Fruit fly (Drosophila melanogaster) whole organism, embryonic: ENCODE measurements around the gene CG11865.

Experiments
- Blimp-1 ChIP-seq: fragments of 200-800 bp; sonication (Bioruptor generic); optimal IDR thresholded peaks from 3 replicates; lab custom pipeline; 2018; ENCODE audit warnings: missing biosample characterization, missing genetic modification characterization, mild to moderate bottlenecking, moderate library complexity, missing genetic modification reagents
- CG10209 ChIP-seq: fragments of 200-800 bp; sonication (Bioruptor generic); optimal IDR thresholded peaks from 3 replicates; lab custom pipeline; 2017; ENCODE audit warnings: missing biosample characterization, mild to moderate bottlenecking, missing genetic modification characterization, missing genetic modification reagents
- CG10959 ChIP-seq: fragments of 200-800 bp; sonication (Bioruptor generic); IDR thresholded peaks from 2 replicates; pipeline ENCODE4 v1.3.6; 2022; ENCODE audit warnings: missing biosample characterization, missing genetic modification characterization
- CG11456 ChIP-seq: fragments of 200-800 bp; sonication (Bioruptor generic); IDR thresholded peaks from 3 replicates; pipeline ENCODE4 v1.3.6; 2022; ENCODE audit warnings: missing biosample characterization, missing genetic modification characterization
- CG11560 ChIP-seq: fragments of 200-800 bp; sonication (Bioruptor generic); IDR thresholded peaks from 3 replicates; pipeline ENCODE4 v1.3.6; 2022; ENCODE audit warnings: missing biosample characterization, missing genetic modification characterization
- CG11695 ChIP-seq: fragments of 200-800 bp; sonication (Bioruptor generic); IDR thresholded peaks from 3 replicates; pipeline ENCODE4 v1.3.6; 2022; ENCODE audit warnings: missing biosample characterization, missing genetic modification characterization
- CG11696 ChIP-seq: fragments of 200-800 bp; sonication (Bioruptor generic); IDR thresholded peaks from 2 replicates; pipeline ENCODE4 v1.3.6; 2022; ENCODE audit warnings: missing biosample characterization, missing genetic modification characterization
- CG12942 ChIP-seq: fragments of 200-800 bp; sonication (Bioruptor generic); optimal IDR thresholded peaks from 3 replicates; lab custom pipeline; 2016; ENCODE audit warnings: missing biosample characterization, missing genetic modification characterization
- CG13894 ChIP-seq: fragments of 200-800 bp; sonication (Bioruptor generic); optimal IDR thresholded peaks from 3 replicates; lab custom pipeline; 2018; ENCODE audit warnings: missing biosample characterization, mild to moderate bottlenecking, missing genetic modification characterization, moderate library complexity
- CG17912 ChIP-seq: fragments of 200-800 bp; sonication (Bioruptor generic); optimal IDR thresholded peaks from 2 replicates; lab custom pipeline; 2018; ENCODE audit warnings: missing biosample characterization, mild to moderate bottlenecking, missing genetic modification characterization
- CG2678 ChIP-seq: fragments of 200-800 bp; sonication (Bioruptor generic); optimal IDR thresholded peaks from 3 replicates; lab custom pipeline; 2019; ENCODE audit warnings: missing biosample characterization, mild to moderate bottlenecking, missing genetic modification characterization, moderate library complexity
- CG3163 ChIP-seq: fragments of 200-800 bp; sonication (Bioruptor generic); optimal IDR thresholded peaks from 3 replicates; lab custom pipeline; 2016; ENCODE audit warnings: missing biosample characterization, missing genetic modification characterization
- CG3726 ChIP-seq: fragments of 200-800 bp; sonication (Bioruptor generic); IDR thresholded peaks from 3 replicates; pipeline ENCODE4, ENCODE4 v1.3.6; 2022; ENCODE audit warnings: missing biosample characterization, missing genetic modification characterization
- CG4360 ChIP-seq: fragments of 200-800 bp; sonication (Bioruptor generic); IDR thresholded peaks from 2 replicates; pipeline ENCODE4 v1.3.6; 2022; ENCODE audit warnings: missing biosample characterization, missing genetic modification characterization
- CG5245 ChIP-seq: fragments of 200-800 bp; sonication (Bioruptor generic); optimal IDR thresholded peaks from 3 replicates; lab custom pipeline; 2016; ENCODE audit warnings: missing biosample characterization, missing genetic modification characterization
- CG7372 ChIP-seq: fragments of 200-800 bp; sonication (Bioruptor generic); IDR thresholded peaks from 2 replicates; pipeline ENCODE4 v1.3.6; 2022; ENCODE audit warnings: missing biosample characterization, missing genetic modification characterization
- CG8944 ChIP-seq: fragments of 200-800 bp; sonication (Bioruptor generic); optimal IDR thresholded peaks from 3 replicates; lab custom pipeline; 2016; ENCODE audit warnings: missing biosample characterization, missing genetic modification characterization
- CG9609 ChIP-seq: fragments of 200-800 bp; sonication (Bioruptor generic); optimal IDR thresholded peaks from 3 replicates; lab custom pipeline; 2016; ENCODE audit warnings: missing biosample characterization, missing genetic modification characterization
- CTCF ChIP-seq: fragments of 200-800 bp; sonication (Bioruptor generic); optimal IDR thresholded peaks from 2 replicates; lab custom pipeline; 2017; ENCODE audit warnings: missing biosample characterization, mild to moderate bottlenecking, missing genetic modification characterization, moderate library complexity
- Chrac-16 ChIP-seq: fragments of 200-800 bp; sonication (Bioruptor generic); optimal IDR thresholded peaks from 3 replicates; lab custom pipeline; 2016; ENCODE audit warnings: missing biosample characterization, missing genetic modification characterization
- CoRest ChIP-seq: fragments of 200-800 bp; sonication (Bioruptor generic); optimal IDR thresholded peaks from 3 replicates; lab custom pipeline; 2018; ENCODE audit warnings: missing biosample characterization, mild to moderate bottlenecking, missing genetic modification characterization, moderate library complexity
- Dip2 ChIP-seq: fragments of 200-800 bp; sonication (Bioruptor generic); IDR thresholded peaks from 2 replicates; pipeline ENCODE4 v1.3.6; 2022; ENCODE audit warnings: missing biosample characterization, missing genetic modification characterization
- Dp ChIP-seq: fragments of 200-800 bp; sonication (Bioruptor generic); optimal IDR thresholded peaks from 2 replicates; lab custom pipeline; 2018; ENCODE audit warnings: missing biosample characterization, mild to moderate bottlenecking, missing genetic modification characterization, moderate library complexity
- E2f2 ChIP-seq: fragments of 200-800 bp; sonication (Bioruptor generic); IDR thresholded peaks from 2 replicates; pipeline ENCODE4 v1.3.6; 2022; ENCODE audit warnings: missing biosample characterization, missing genetic modification characterization
- Ets65A ChIP-seq: fragments of 200-800 bp; sonication (Bioruptor generic); peaks from one replicate; lab custom pipeline; 2016; ENCODE audit warnings: missing biosample characterization, missing genetic modification characterization
- Fer3 ChIP-seq: fragments of 200-800 bp; sonication (Bioruptor generic); optimal IDR thresholded peaks from 2 replicates; lab custom pipeline; 2018; ENCODE audit warnings: missing biosample characterization, mild to moderate bottlenecking, missing genetic modification characterization, moderate library complexity
- H2.0 ChIP-seq: fragments of 200-800 bp; sonication (Bioruptor generic); IDR thresholded peaks from 2 replicates; pipeline ENCODE4 v1.3.6; 2022; ENCODE audit warnings: missing biosample characterization, missing genetic modification characterization
- HLH54F ChIP-seq: fragments of 200-800 bp; sonication (Bioruptor generic); optimal IDR thresholded peaks from 3 replicates; lab custom pipeline; 2016; ENCODE audit warnings: missing biosample characterization, missing genetic modification characterization
- HmgD ChIP-seq: fragments of 200-800 bp; sonication (Bioruptor generic); optimal IDR thresholded peaks from 3 replicates; lab custom pipeline; 2016; ENCODE audit warnings: missing biosample characterization, missing genetic modification characterization
- Lhr ChIP-seq: fragments of 200-800 bp; sonication (Bioruptor generic); optimal IDR thresholded peaks from 3 replicates; lab custom pipeline; 2017; ENCODE audit warnings: mild to moderate bottlenecking, missing biosample characterization, missing genetic modification reagents, missing genetic modification characterization
- Oaz ChIP-seq: fragments of 200-800 bp; sonication (Bioruptor generic); IDR thresholded peaks from 2 replicates; pipeline ENCODE4 v1.3.6; 2022; ENCODE audit warnings: missing biosample characterization, missing genetic modification characterization
- Ptx1 ChIP-seq: fragments of 200-800 bp; sonication (Bioruptor generic); IDR thresholded peaks from 2 replicates; pipeline ENCODE4 v1.3.6; 2022; ENCODE audit warnings: missing biosample characterization, missing genetic modification characterization
- Stat92E ChIP-seq, 3 experiments: fragments of >200 bp in 2 of 3; fragments of 200-800 bp in 1 of 3; sonication (Bioruptor generic) in 1 of 3; optimal IDR thresholded peaks; 2 replicates each; lab custom pipeline; 2017 to 2019; ENCODE audit warnings: missing biosample characterization in 3 of 3, missing genetic modification characterization in 3 of 3, mild to moderate bottlenecking in 1 of 3, moderate library complexity in 1 of 3
- Taf1 ChIP-seq: fragments of 200-800 bp; sonication (Bioruptor generic); IDR thresholded peaks from 2 replicates; pipeline ENCODE4 v1.3.6; 2022; ENCODE audit warnings: missing biosample characterization, missing genetic modification characterization
- Xrp1 ChIP-seq: fragments of 200-800 bp; sonication (Bioruptor generic); IDR thresholded peaks from 2 replicates; pipeline ENCODE4 v1.3.6; 2022; ENCODE audit warnings: missing biosample characterization, missing genetic modification characterization
- bab2 ChIP-seq: fragments of 200-800 bp; sonication (Bioruptor generic); optimal IDR thresholded peaks from 2 replicates; lab custom pipeline; 2016; ENCODE audit warnings: missing biosample characterization, missing genetic modification characterization
- chinmo ChIP-seq: fragments of 200-800 bp; sonication (Bioruptor generic); IDR thresholded peaks from 4 replicates; pipeline ENCODE4 v1.3.6; 2022; ENCODE audit warnings: missing biosample characterization, missing genetic modification characterization; ENCODE audit not compliant: partially characterized antibody
- crp ChIP-seq, 2 experiments: fragments of 200-800 bp; sonication (Bioruptor generic); optimal IDR thresholded peaks; 2 replicates in 1 of 2; 3 replicates in 1 of 2; lab custom pipeline; 2017; ENCODE audit warnings: missing biosample characterization in 2 of 2, missing genetic modification characterization in 2 of 2, mild to moderate bottlenecking in 1 of 2, moderate library complexity in 1 of 2
- dpn ChIP-seq, 2 experiments: fragments of 200-800 bp; sonication (Bioruptor generic); optimal IDR thresholded peaks; 3 replicates each; lab custom pipeline; 2016; ENCODE audit warnings: missing biosample characterization in 2 of 2, missing genetic modification characterization in 2 of 2
- dysf ChIP-seq: fragments of 200-800 bp; sonication (Bioruptor generic); IDR thresholded peaks from 3 replicates; pipeline ENCODE4 v1.3.6; 2022; ENCODE audit warnings: missing biosample characterization, missing genetic modification characterization
- en ChIP-seq: fragments of 200-800 bp; sonication (Bioruptor generic); optimal IDR thresholded peaks from 2 replicates; lab custom pipeline; 2016; ENCODE audit warnings: missing biosample characterization, missing genetic modification characterization
- fru ChIP-seq: fragments of >200 bp; optimal IDR thresholded peaks from 2 replicates; lab custom pipeline; 2017
- ken ChIP-seq: fragments of 200-800 bp; sonication (Bioruptor generic); IDR thresholded peaks from 3 replicates; pipeline ENCODE4 v1.3.6; 2022; ENCODE audit warnings: missing biosample characterization, missing genetic modification characterization
- mam ChIP-seq: fragments of 200-800 bp; sonication (Bioruptor generic); optimal IDR thresholded peaks from 3 replicates; lab custom pipeline; 2016; ENCODE audit warnings: missing biosample characterization, missing genetic modification characterization
- prd ChIP-seq, 3 experiments: fragments of >200 bp in 2 of 3; fragments of 200-800 bp in 1 of 3; sonication (Bioruptor generic) in 1 of 3; optimal IDR thresholded peaks in 2 of 3; IDR thresholded peaks in 1 of 3; 2 replicates in 2 of 3; 3 replicates in 1 of 3; pipeline versions ENCODE4 v1.3.6 to Lab custom; 2017 to 2022; ENCODE audit warnings: missing biosample characterization in 1 of 3, missing genetic modification characterization in 1 of 3
- sens ChIP-seq: fragments of 200-800 bp; sonication (Bioruptor generic); peaks from one replicate; lab custom pipeline; 2016; ENCODE audit warnings: missing biosample characterization, missing genetic modification characterization
- stwl ChIP-seq: fragments of 200-800 bp; sonication (Bioruptor generic); optimal IDR thresholded peaks from 3 replicates; lab custom pipeline; 2018; ENCODE audit warnings: missing biosample characterization, mild to moderate bottlenecking, missing genetic modification characterization, moderate library complexity
- vnd ChIP-seq: fragments of 200-800 bp; sonication (Bioruptor generic); IDR thresholded peaks from 3 replicates; pipeline ENCODE4 v1.3.6; 2022; ENCODE audit warnings: missing biosample characterization, missing genetic modification characterization; ENCODE audit not compliant: partially characterized antibody

Gene CG11865

dm6 chr2L:15629596-15630168 lies 12.9 kb downstream of the CG11865 start, which contains the start of gene CG18480 (continued):
- TF ChIP-seq H2.0 (GFP tag; lab: Robert Waterston, UW) (no peak), CoRest (tag; lab: Kevin White, UChicago) (peak; percentile 27), CG11456 (GFP tag; lab: Robert Waterston, UW) (peak; percentile 73; the same call in 2 of the 3 replicates), fru (no peak), CG17912 (no peak), HmgD (no peak), E2f2 (GFP tag; lab: Robert Waterston, UW) (0 out of 2 replicates have a peak, but pooled peaks have one; percentile 34), crp (GFP tag; optimal IDR thresholded peaks at IDR 0.05; lab: Kevin White, UChicago) (peak in 1 of 2 experiments; percentile 25), HLH54F (GFP tag; lab: Kevin White, UChicago) (peak; percentile 42), vnd (GFP tag; lab: Robert Waterston, UW) (no peak), ken (peak; percentile 47; the same call in 1 of the 3 replicates), CG11560 (tag; lab: Robert Waterston, UW) (no peak), Fer3 (peak; percentile 42), CG11696 (GFP tag; lab: Robert Waterston, UW) (0 out of 2 replicates have a peak, but pooled peaks have one; percentile 16), dysf (peak; percentile 27; the same call in 1 of the 3 replicates), prd (optimal IDR thresholded peaks at IDR 0.05; lab: Kevin White, UChicago) (no peak), prd (GFP tag; IDR thresholded peaks at IDR 0.05; lab: Robert Waterston, UW) (peak; percentile 32; the same call in 1 of the 3 replicates), Dp (GFP tag; lab: Kevin White, UChicago) (no peak)

dm6 chr2L:15641668-15642067 lies 24.9 kb downstream of the CG11865 start:
- TF ChIP-seq CG3163 (GFP tag; lab: Kevin White, UChicago) (no peak), Ets65A (GFP tag; lab: Kevin White, UChicago) (peak; percentile 91)

dm6 chr2L:15643791-15644190 lies 27.0 kb downstream of the CG11865 start:
- TF ChIP-seq CG5245 (GFP tag; lab: Kevin White, UChicago) = peak; percentile 20
- peak; percentile 23 for TF ChIP-seq en
- no peak for TF ChIP-seq Blimp-1
- TF ChIP-seq CG7372 (GFP tag; lab: Robert Waterston, UW) = 0 out of 2 replicates have a peak, but pooled peaks have one; percentile 18
- 0 out of 3 replicates have a peak, but pooled peaks have one; percentile 29 for TF ChIP-seq CG3726 (GFP tag; lab: Robert Waterston, UW)
- TF ChIP-seq CG8944 (GFP tag; lab: Kevin White, UChicago) = peak; percentile 24
- TF ChIP-seq stwl (tag; lab: Kevin White, UChicago) = peak; percentile 64
- TF ChIP-seq fru = no peak
- peak; percentile 64 for TF ChIP-seq sens
- TF ChIP-seq chinmo = 0 out of 4 replicates have a peak, but pooled peaks have one; percentile 45
- TF ChIP-seq Dip2 (GFP tag; lab: Robert Waterston, UW) = peak; percentile 90
- no peak for TF ChIP-seq CG10209 (GFP tag; lab: Kevin White, UChicago)
- TF ChIP-seq Lhr (GFP tag; lab: Kevin White, UChicago) = peak; percentile 15
- no peak for TF ChIP-seq CG11695 (GFP tag; lab: Robert Waterston, UW)
- TF ChIP-seq CG4360 (GFP tag; lab: Robert Waterston, UW) = no peak
- peak; percentile 13 for TF ChIP-seq bab2
- TF ChIP-seq Chrac-16 = peak; percentile 21
- peak; percentile 10 for TF ChIP-seq CG12942 (GFP tag; lab: Kevin White, UChicago)
- TF ChIP-seq Oaz (GFP tag; lab: Robert Waterston, UW) = no peak
- no peak for TF ChIP-seq Stat92E (GFP tag; optimal IDR thresholded peaks at IDR 0.05; lab: Kevin White, UChicago)
- peak; percentile 97 for TF ChIP-seq CTCF (GFP tag; lab: Kevin White, UChicago)
- TF ChIP-seq CG2678 = no peak
- TF ChIP-seq Ptx1 (GFP tag; lab: Robert Waterston, UW) = no peak
- peak; percentile 5 for TF ChIP-seq CG9609 (GFP tag; lab: Kevin White, UChicago)
- peak; percentile 9 for TF ChIP-seq mam
- TF ChIP-seq Taf1 (GFP tag; lab: Robert Waterston, UW) = 0 out of 2 replicates have a peak, but pooled peaks have one; percentile 13
- TF ChIP-seq CG13894 (tag; lab: Kevin White, UChicago) = no peak
- 0 out of 2 replicates have a peak, but pooled peaks have one; percentile 13 for TF ChIP-seq CG10959 (GFP tag; lab: Robert Waterston, UW)
- no peak for TF ChIP-seq Xrp1 (GFP tag; lab: Robert Waterston, UW)
- TF ChIP-seq dpn (GFP tag; optimal IDR thresholded peaks at IDR 0.05; lab: Kevin White, UChicago) = no peak
